Fruit fly (Drosophila melanogaster) whole organism, embryonic: Measurements from ENCODE around the gene kay.
A peak's percentile ranks its signal among the peaks of the same experiment; 100 is the strongest.

ENCODE experiments used
- CG10366 ChIP-seq: fragments of 200-800 bp; sonication (Bioruptor generic); IDR thresholded peaks from 2 replicates; pipeline ENCODE4 v1.3.6; 2022; ENCODE audit warnings: missing biosample characterization, missing genetic modification characterization
- CG10979 ChIP-seq: fragments of 200-800 bp; sonication (Bioruptor generic); optimal IDR thresholded peaks from 2 replicates; lab custom pipeline; 2018; ENCODE audit warnings: missing biosample characterization, mild to moderate bottlenecking, missing genetic modification characterization, moderate library complexity
- CG11723 ChIP-seq: fragments of 200-800 bp; sonication (Bioruptor generic); optimal IDR thresholded peaks from 2 replicates; lab custom pipeline; 2017; ENCODE audit warnings: missing biosample characterization, mild to moderate bottlenecking, missing genetic modification characterization
- CG12219 ChIP-seq: fragments of 200-800 bp; sonication (Bioruptor generic); optimal IDR thresholded peaks from 3 replicates; lab custom pipeline; 2018; ENCODE audit warnings: missing biosample characterization, mild to moderate bottlenecking, missing genetic modification characterization
- CG12236 ChIP-seq: fragments of 200-800 bp; sonication (Bioruptor generic); optimal IDR thresholded peaks from 2 replicates; lab custom pipeline; 2016; ENCODE audit warnings: missing biosample characterization, missing genetic modification characterization
- CG13894 ChIP-seq: fragments of 200-800 bp; sonication (Bioruptor generic); optimal IDR thresholded peaks from 3 replicates; lab custom pipeline; 2018; ENCODE audit warnings: missing biosample characterization, mild to moderate bottlenecking, missing genetic modification characterization, moderate library complexity
- CG15269 ChIP-seq: fragments of 200-800 bp; sonication (Bioruptor generic); optimal IDR thresholded peaks from 2 replicates; lab custom pipeline; 2018; ENCODE audit warnings: missing biosample characterization, mild to moderate bottlenecking, missing genetic modification characterization, moderate library complexity
- CG17361 ChIP-seq: fragments of 200-800 bp; sonication (Bioruptor generic); IDR thresholded peaks from 3 replicates; pipeline ENCODE4 v1.3.6; 2022; ENCODE audit warnings: missing biosample characterization, missing genetic modification characterization
- CG17568 ChIP-seq: fragments of 200-800 bp; sonication (Bioruptor generic); optimal IDR thresholded peaks from 2 replicates; lab custom pipeline; 2018; ENCODE audit warnings: missing biosample characterization, mild to moderate bottlenecking, missing genetic modification characterization, moderate library complexity
- CG17612 ChIP-seq: fragments of 200-800 bp; sonication (Bioruptor generic); IDR thresholded peaks from 2 replicates; pipeline ENCODE4 v1.3.6; 2022; ENCODE audit warnings: missing biosample characterization, missing genetic modification characterization
- CG31365 ChIP-seq: fragments of 200-800 bp; sonication (Bioruptor generic); optimal IDR thresholded peaks from 2 replicates; lab custom pipeline; 2018; ENCODE audit warnings: missing biosample characterization, mild to moderate bottlenecking, missing genetic modification characterization
- CG34376 ChIP-seq: fragments of 200-800 bp; sonication (Bioruptor generic); optimal IDR thresholded peaks from 2 replicates; lab custom pipeline; 2018; ENCODE audit warnings: missing biosample characterization, mild to moderate bottlenecking, missing genetic modification characterization
- CG3838 ChIP-seq: fragments of 200-800 bp; sonication (Bioruptor generic); optimal IDR thresholded peaks from 3 replicates; lab custom pipeline; 2016; ENCODE audit warnings: missing biosample characterization, missing genetic modification characterization
- CG3995 ChIP-seq: fragments of 200-800 bp; sonication (Bioruptor generic); optimal IDR thresholded peaks from 3 replicates; lab custom pipeline; 2016; ENCODE audit warnings: missing biosample characterization, missing genetic modification characterization
- CG43689 ChIP-seq: fragments of 200-800 bp; sonication (Bioruptor generic); IDR thresholded peaks from 2 replicates; pipeline ENCODE4 v1.3.6; 2022; ENCODE audit warnings: missing biosample characterization, missing genetic modification characterization
- CG4404 ChIP-seq: fragments of 200-800 bp; sonication (Bioruptor generic); IDR thresholded peaks from 2 replicates; pipeline ENCODE4 v1.3.6; 2022; ENCODE audit warnings: missing biosample characterization, missing genetic modification characterization
- CG4854 ChIP-seq: fragments of 200-800 bp; sonication (Bioruptor generic); optimal IDR thresholded peaks from 2 replicates; lab custom pipeline; 2016; ENCODE audit warnings: missing biosample characterization, missing genetic modification characterization, inconsistent platforms
- CG7271 ChIP-seq: fragments of 200-800 bp; sonication (Bioruptor generic); optimal IDR thresholded peaks from 2 replicates; lab custom pipeline; 2018; ENCODE audit warnings: missing biosample characterization, mild to moderate bottlenecking, missing genetic modification characterization, moderate library complexity
- CG7928 ChIP-seq: fragments of 200-800 bp; sonication (Bioruptor generic); optimal IDR thresholded peaks from 2 replicates; lab custom pipeline; 2017; ENCODE audit warnings: missing biosample characterization, mild to moderate bottlenecking, missing genetic modification characterization
- CG8281 ChIP-seq: fragments of 200-800 bp; sonication (Bioruptor generic); optimal IDR thresholded peaks from 2 replicates; lab custom pipeline; 2018; ENCODE audit warnings: missing biosample characterization, mild to moderate bottlenecking, missing genetic modification characterization, moderate library complexity
- CG8765 ChIP-seq: fragments of 200-800 bp; sonication (Bioruptor generic); IDR thresholded peaks from 2 replicates; pipeline ENCODE4 v1.3.6; 2022; ENCODE audit warnings: missing biosample characterization, missing genetic modification characterization
- Dbx ChIP-seq: fragments of 200-800 bp; sonication (Bioruptor generic); IDR thresholded peaks from 3 replicates; pipeline ENCODE4 v1.3.6; 2022; ENCODE audit warnings: missing biosample characterization, missing genetic modification characterization
- Dfd ChIP-seq, 2 experiments: fragments of >200 bp; optimal IDR thresholded peaks; 2 replicates each; lab custom pipeline; 2017; ENCODE audit warnings: missing biosample characterization in 2 of 2, missing genetic modification characterization in 2 of 2
- Elba2 ChIP-seq: fragments of 200-800 bp; sonication (Bioruptor generic); optimal IDR thresholded peaks from 3 replicates; lab custom pipeline; 2016; ENCODE audit warnings: missing biosample characterization, missing genetic modification characterization
- Ets97D ChIP-seq: fragments of 200-800 bp; sonication (Bioruptor generic); optimal IDR thresholded peaks from 3 replicates; lab custom pipeline; 2016; ENCODE audit warnings: missing biosample characterization, missing genetic modification characterization
- HLH54F ChIP-seq: fragments of 200-800 bp; sonication (Bioruptor generic); optimal IDR thresholded peaks from 3 replicates; lab custom pipeline; 2016; ENCODE audit warnings: missing biosample characterization, missing genetic modification characterization
- Hand ChIP-seq: fragments of 200-800 bp; sonication (Bioruptor generic); optimal IDR thresholded peaks from 2 replicates; lab custom pipeline; 2017; ENCODE audit warnings: mild to moderate bottlenecking, missing biosample characterization, missing genetic modification reagents, missing genetic modification characterization
- Hey ChIP-seq: fragments of 200-800 bp; sonication (Bioruptor generic); optimal IDR thresholded peaks from 3 replicates; lab custom pipeline; 2018; ENCODE audit warnings: missing biosample characterization, mild to moderate bottlenecking, missing genetic modification characterization
- Mad ChIP-seq: fragments of 200-800 bp; sonication (Bioruptor generic); optimal IDR thresholded peaks from 2 replicates; lab custom pipeline; 2016; ENCODE audit warnings: missing biosample characterization, missing genetic modification characterization
- Mrtf ChIP-seq: fragments of 200-800 bp; sonication (Bioruptor generic); IDR thresholded peaks from 3 replicates; pipeline ENCODE4 v1.3.6; 2022; ENCODE audit warnings: missing biosample characterization, missing genetic modification characterization
- Myb ChIP-seq: fragments of 200-800 bp; sonication (Bioruptor generic); optimal IDR thresholded peaks from 2 replicates; lab custom pipeline; 2016; ENCODE audit warnings: missing biosample characterization, missing genetic modification characterization
- Oaz ChIP-seq: fragments of 200-800 bp; sonication (Bioruptor generic); IDR thresholded peaks from 2 replicates; pipeline ENCODE4 v1.3.6; 2022; ENCODE audit warnings: missing biosample characterization, missing genetic modification characterization
- PHDP ChIP-seq: fragments of 200-800 bp; sonication (Bioruptor generic); optimal IDR thresholded peaks from 3 replicates; lab custom pipeline; 2018; ENCODE audit warnings: missing biosample characterization, mild to moderate bottlenecking, missing genetic modification characterization, moderate library complexity
- Ptx1 ChIP-seq: fragments of 200-800 bp; sonication (Bioruptor generic); IDR thresholded peaks from 2 replicates; pipeline ENCODE4 v1.3.6; 2022; ENCODE audit warnings: missing biosample characterization, missing genetic modification characterization
- Rfx ChIP-seq: fragments of 200-800 bp; sonication (Bioruptor generic); IDR thresholded peaks from 2 replicates; pipeline ENCODE4 v1.3.6; 2022; ENCODE audit warnings: missing biosample characterization, missing genetic modification characterization
- Xrp1 ChIP-seq: fragments of 200-800 bp; sonication (Bioruptor generic); IDR thresholded peaks from 2 replicates; pipeline ENCODE4 v1.3.6; 2022; ENCODE audit warnings: missing biosample characterization, missing genetic modification characterization
- caup ChIP-seq: fragments of 200-800 bp; sonication (Bioruptor generic); optimal IDR thresholded peaks from 3 replicates; lab custom pipeline; 2017; ENCODE audit warnings: missing biosample characterization, mild to moderate bottlenecking, missing genetic modification characterization, moderate library complexity; ENCODE audit not compliant: severe bottlenecking
- dm ChIP-seq: fragments of 200-800 bp; sonication (Bioruptor generic); optimal IDR thresholded peaks from 3 replicates; lab custom pipeline; 2016; ENCODE audit warnings: missing biosample characterization, missing genetic modification characterization
- gce ChIP-seq: fragments of 200-800 bp; sonication (Bioruptor generic); IDR thresholded peaks from 3 replicates; pipeline ENCODE4 v1.3.6; 2022; ENCODE audit warnings: missing biosample characterization, missing genetic modification characterization
- gfzf ChIP-seq: fragments of 200-800 bp; sonication (Bioruptor generic); optimal IDR thresholded peaks from 2 replicates; lab custom pipeline; 2016; ENCODE audit warnings: missing biosample characterization, mild to moderate bottlenecking, missing genetic modification characterization, moderate library complexity
- grn ChIP-seq: fragments of 200-800 bp; sonication (Bioruptor generic); optimal IDR thresholded peaks from 3 replicates; lab custom pipeline; 2017; ENCODE audit warnings: missing biosample characterization, missing genetic modification characterization
- gro ChIP-seq: fragments of 200-800 bp; sonication (Bioruptor generic); optimal IDR thresholded peaks from 2 replicates; lab custom pipeline; 2016; ENCODE audit warnings: missing biosample characterization, missing genetic modification characterization
- hth ChIP-seq: fragments of >200 bp; optimal IDR thresholded peaks from 2 replicates; lab custom pipeline; 2017; ENCODE audit warnings: inconsistent platforms
- ken ChIP-seq: fragments of 200-800 bp; sonication (Bioruptor generic); IDR thresholded peaks from 3 replicates; pipeline ENCODE4 v1.3.6; 2022; ENCODE audit warnings: missing biosample characterization, missing genetic modification characterization
- kni ChIP-seq: fragments of 200-800 bp; sonication (Bioruptor generic); optimal IDR thresholded peaks from 3 replicates; lab custom pipeline; 2017; ENCODE audit warnings: mild to moderate bottlenecking, missing biosample characterization, missing genetic modification reagents, missing genetic modification characterization
- salm ChIP-seq: fragments of 200-800 bp; sonication (Bioruptor generic); optimal IDR thresholded peaks from 2 replicates; lab custom pipeline; 2018; ENCODE audit warnings: missing biosample characterization, mild to moderate bottlenecking, missing genetic modification characterization
- schlank ChIP-seq: fragments of 200-800 bp; sonication (Bioruptor generic); optimal IDR thresholded peaks from 2 replicates; lab custom pipeline; 2018; ENCODE audit warnings: missing biosample characterization, mild to moderate bottlenecking, missing genetic modification characterization
- sob ChIP-seq: fragments of 200-800 bp; sonication (Bioruptor generic); IDR thresholded peaks from 2 replicates; pipeline ENCODE4 v1.3.6; 2022; ENCODE audit warnings: missing biosample characterization, missing genetic modification characterization
- tup ChIP-seq: fragments of 200-800 bp; sonication (Bioruptor generic); optimal IDR thresholded peaks from 2 replicates; lab custom pipeline; 2016; ENCODE audit warnings: missing biosample characterization, mild to moderate bottlenecking, missing genetic modification characterization, moderate library complexity
- twi ChIP-seq: fragments of 200-800 bp; optimal IDR thresholded peaks from 2 replicates; lab custom pipeline; 2019; ENCODE audit warnings: missing biosample characterization, mild to moderate bottlenecking, missing genetic modification characterization, moderate library complexity
- wek ChIP-seq: fragments of 200-800 bp; sonication (Bioruptor generic); optimal IDR thresholded peaks from 3 replicates; lab custom pipeline; 2018; ENCODE audit warnings: missing biosample characterization, mild to moderate bottlenecking, missing genetic modification characterization, moderate library complexity
- zf30C ChIP-seq: fragments of 200-800 bp; sonication (Bioruptor generic); optimal IDR thresholded peaks from 3 replicates; lab custom pipeline; 2018; ENCODE audit warnings: missing biosample characterization, mild to moderate bottlenecking, missing genetic modification characterization

The kay gene

dm6 chr3R:29771645-29772089, 5.9 kb downstream of the kay start (continued):
- TF ChIP-seq CG17568 (peak; percentile 38), Rfx (GFP tag; lab: Robert Waterston, UW) (no peak), CG10979 (tag; lab: Kevin White, UChicago) (no peak), CG8765 (no peak), HLH54F (GFP tag; lab: Kevin White, UChicago) (no peak), CG10366 (GFP tag; lab: Robert Waterston, UW) (no peak), grn (peak; percentile 86), CG7928 (no peak), PHDP (tag; lab: Kevin White, UChicago) (peak; percentile 8), Mrtf (GFP tag; lab: Robert Waterston, UW) (no peak), sob (GFP tag; lab: Robert Waterston, UW) (no peak), Myb (GFP tag; lab: Kevin White, UChicago) (no peak), dm (GFP tag; lab: Kevin White, UChicago) (no peak), salm (tag; lab: Kevin White, UChicago) (peak; percentile 16), CG13894 (tag; lab: Kevin White, UChicago) (peak; percentile 69), Dfd (GFP tag; optimal IDR thresholded peaks at IDR 0.05; lab: Kevin White, UChicago) (no peak), Hand (GFP tag; lab: Kevin White, UChicago) (peak; percentile 65), CG4854 (GFP tag; lab: Kevin White, UChicago) (no peak), hth (lab: Kevin White, UChicago) (no peak), Hey (peak; percentile 16), Dbx (GFP tag; lab: Robert Waterston, UW) (no peak), CG31365 (tag; lab: Kevin White, UChicago) (no peak), schlank (tag; lab: Kevin White, UChicago) (no peak), CG3995 (no peak), CG12236 (no peak), CG8281 (tag; lab: Kevin White, UChicago) (no peak), Mad (GFP tag; lab: Kevin White, UChicago) (no peak), caup (no peak), wek (peak; percentile 83), CG17612 (GFP tag; lab: Robert Waterston, UW) (no peak), Ptx1 (GFP tag; lab: Robert Waterston, UW) (no peak), ken (GFP tag; lab: Robert Waterston, UW) (peak; percentile 23; the same call in 1 of the 3 replicates), Xrp1 (no peak), zf30C (no peak), CG15269 (tag; lab: Kevin White, UChicago) (peak; percentile 24), CG3838 (GFP tag; lab: Kevin White, UChicago) (peak; percentile 85), CG4404 (GFP tag; lab: Robert Waterston, UW) (no peak), CG34376 (GFP tag; lab: Kevin White, UChicago) (no peak), Elba2 (GFP tag; lab: Kevin White, UChicago) (no peak), gro (GFP tag; lab: Kevin White, UChicago) (no peak), gfzf (GFP tag; lab: Kevin White, UChicago) (no peak), kni (GFP tag; lab: Kevin White, UChicago) (peak; percentile 76), Ets97D (GFP tag; lab: Kevin White, UChicago) (no peak), twi (tag; lab: Kevin White, UChicago) (peak; percentile 80), CG43689 (GFP tag; lab: Robert Waterston, UW) (no peak), CG17361 (no peak), CG11723 (no peak), tup (GFP tag; lab: Kevin White, UChicago) (no peak), CG12219 (GFP tag; lab: Kevin White, UChicago) (no peak), CG7271 (no peak), gce (GFP tag; lab: Robert Waterston, UW) (0 out of 3 replicates have a peak, but pooled peaks have one; percentile 38), Oaz (GFP tag; lab: Robert Waterston, UW) (no peak)
